Fruit fly (Drosophila melanogaster) whole organism, embryonic: ENCODE results near the gene CG6567.

Experiments
- Bdp1 ChIP-seq: fragments of 200-800 bp; sonication (Bioruptor generic); optimal IDR thresholded peaks from 3 replicates; lab custom pipeline; 2016; ENCODE audit warnings: missing biosample characterization, missing genetic modification characterization
- CG10321 ChIP-seq: fragments of 200-800 bp; sonication (Bioruptor generic); IDR thresholded peaks from 2 replicates; pipeline ENCODE4 v1.3.6; 2022; ENCODE audit warnings: missing biosample characterization, missing genetic modification characterization
- CG12769 ChIP-seq: fragments of 200-800 bp; sonication (Bioruptor generic); optimal IDR thresholded peaks from 2 replicates; lab custom pipeline; 2019; ENCODE audit warnings: missing biosample characterization, mild to moderate bottlenecking, missing genetic modification characterization, moderate library complexity
- CG12942 ChIP-seq: fragments of 200-800 bp; sonication (Bioruptor generic); optimal IDR thresholded peaks from 3 replicates; lab custom pipeline; 2016; ENCODE audit warnings: missing biosample characterization, missing genetic modification characterization
- CG14014 ChIP-seq: fragments of 200-800 bp; sonication (Bioruptor generic); IDR thresholded peaks from 2 replicates; pipeline ENCODE4 v1.3.6; 2022; ENCODE audit warnings: missing biosample characterization, missing genetic modification characterization
- CG1603 ChIP-seq: fragments of 200-800 bp; sonication (Bioruptor generic); optimal IDR thresholded peaks from 2 replicates; lab custom pipeline; 2019; ENCODE audit warnings: missing biosample characterization, mild to moderate bottlenecking, missing genetic modification characterization, moderate library complexity
- CG17186 ChIP-seq: fragments of 200-800 bp; sonication (Bioruptor generic); optimal IDR thresholded peaks from 3 replicates; lab custom pipeline; 2017; ENCODE audit warnings: missing biosample characterization, missing genetic modification reagents, missing genetic modification characterization
- CG30020 ChIP-seq: fragments of 200-800 bp; optimal IDR thresholded peaks from 2 replicates; lab custom pipeline; 2019; ENCODE audit warnings: missing biosample characterization, mild to moderate bottlenecking, missing genetic modification characterization, moderate library complexity
- CG34422 ChIP-seq: fragments of 200-800 bp; sonication (Bioruptor generic); IDR thresholded peaks from 3 replicates; pipeline ENCODE4 v1.3.6; 2022; ENCODE audit warnings: missing biosample characterization, missing genetic modification characterization
- CG4282 ChIP-seq: fragments of 200-800 bp; sonication (Bioruptor generic); optimal IDR thresholded peaks from 2 replicates; lab custom pipeline; 2016; ENCODE audit warnings: missing biosample characterization, missing genetic modification characterization
- CG4820 ChIP-seq: fragments of 200-800 bp; sonication (Bioruptor generic); optimal IDR thresholded peaks from 3 replicates; lab custom pipeline; 2016; ENCODE audit warnings: missing biosample characterization, missing genetic modification characterization
- CG5180 ChIP-seq: fragments of 200-800 bp; sonication (Bioruptor generic); optimal IDR thresholded peaks from 3 replicates; lab custom pipeline; 2017; ENCODE audit warnings: missing biosample characterization, missing genetic modification characterization, mild to moderate bottlenecking, moderate library complexity, missing genetic modification reagents
- CG6272 ChIP-seq: fragments of 200-800 bp; sonication (Bioruptor generic); IDR thresholded peaks from 2 replicates; pipeline ENCODE4 v1.3.6; 2022; ENCODE audit warnings: missing biosample characterization, missing genetic modification characterization
- CG6654 ChIP-seq: fragments of 200-800 bp; sonication (Bioruptor generic); optimal IDR thresholded peaks from 2 replicates; lab custom pipeline; 2017; ENCODE audit warnings: missing biosample characterization, mild to moderate bottlenecking, missing genetic modification characterization
- CG6765 ChIP-seq: fragments of 200-800 bp; sonication (Bioruptor generic); optimal IDR thresholded peaks from 3 replicates; lab custom pipeline; 2017; ENCODE audit warnings: missing biosample characterization, mild to moderate bottlenecking, missing genetic modification characterization
- CG8765 ChIP-seq: fragments of 200-800 bp; sonication (Bioruptor generic); IDR thresholded peaks from 2 replicates; pipeline ENCODE4 v1.3.6; 2022; ENCODE audit warnings: missing biosample characterization, missing genetic modification characterization
- Chrac-16 ChIP-seq: fragments of 200-800 bp; sonication (Bioruptor generic); optimal IDR thresholded peaks from 3 replicates; lab custom pipeline; 2016; ENCODE audit warnings: missing biosample characterization, missing genetic modification characterization
- ERR ChIP-seq: fragments of 200-800 bp; sonication (Bioruptor generic); optimal IDR thresholded peaks from 2 replicates; lab custom pipeline; 2016; ENCODE audit warnings: missing biosample characterization, missing genetic modification characterization
- GATAe ChIP-seq: fragments of 200-800 bp; sonication (Bioruptor generic); conservative IDR thresholded peaks from 2 replicates; pipeline ENCODE4 v1.3.6; 2022; ENCODE audit warnings: missing biosample characterization, missing genetic modification characterization
- HHEX ChIP-seq: fragments of 200-800 bp; sonication (Bioruptor generic); optimal IDR thresholded peaks from 3 replicates; lab custom pipeline; 2017; ENCODE audit warnings: missing biosample characterization, mild to moderate bottlenecking, missing genetic modification characterization, missing genetic modification reagents
- MBD-R2 ChIP-seq: fragments of 200-800 bp; sonication (Bioruptor generic); IDR thresholded peaks from 2 replicates; pipeline ENCODE4 v1.3.6; 2022; ENCODE audit warnings: missing biosample characterization, missing genetic modification characterization
- Med ChIP-seq: fragments of 200-800 bp; sonication (Bioruptor generic); peaks from one replicate; lab custom pipeline; 2016; ENCODE audit warnings: missing biosample characterization, missing genetic modification characterization, mild to moderate bottlenecking, inconsistent platforms, moderate library complexity
- Ravus ChIP-seq: fragments of 200-800 bp; sonication (Bioruptor generic); IDR thresholded peaks from 2 replicates; pipeline ENCODE4 v1.3.6; 2022; ENCODE audit warnings: missing biosample characterization, missing genetic modification characterization
- Six4 ChIP-seq: fragments of 200-800 bp; sonication (Bioruptor generic); optimal IDR thresholded peaks from 2 replicates; lab custom pipeline; 2016; ENCODE audit warnings: missing biosample characterization, missing genetic modification characterization
- Spps ChIP-seq: fragments of 200-800 bp; sonication (Bioruptor generic); optimal IDR thresholded peaks from 2 replicates; lab custom pipeline; 2018; ENCODE audit warnings: missing biosample characterization, mild to moderate bottlenecking, missing genetic modification characterization
- br ChIP-seq: fragments of >200 bp; optimal IDR thresholded peaks from 2 replicates; lab custom pipeline; 2017
- cato ChIP-seq: fragments of 200-800 bp; sonication (Bioruptor generic); optimal IDR thresholded peaks from 2 replicates; lab custom pipeline; 2016; ENCODE audit warnings: missing biosample characterization, missing genetic modification characterization, borderline replicate concordance
- chif ChIP-seq, 2 experiments: fragments of 200-800 bp; sonication (Bioruptor generic); optimal IDR thresholded peaks; 3 replicates each; lab custom pipeline; 2016; ENCODE audit warnings: missing biosample characterization in 2 of 2, missing genetic modification characterization in 2 of 2
- chm ChIP-seq: fragments of 200-800 bp; sonication (Bioruptor generic); IDR thresholded peaks from 2 replicates; pipeline ENCODE4 v1.3.6; 2022; ENCODE audit warnings: missing biosample characterization, missing genetic modification characterization
- dimm ChIP-seq: fragments of 200-800 bp; sonication (Bioruptor generic); IDR thresholded peaks from 2 replicates; pipeline ENCODE4 v1.3.6; 2022; ENCODE audit warnings: missing biosample characterization, missing genetic modification characterization
- ems ChIP-seq: fragments of 200-800 bp; sonication (Bioruptor generic); optimal IDR thresholded peaks from 3 replicates; lab custom pipeline; 2016; ENCODE audit warnings: missing biosample characterization, missing genetic modification characterization
- ewg ChIP-seq: fragments of 200-800 bp; sonication (Bioruptor generic); optimal IDR thresholded peaks from 3 replicates; lab custom pipeline; 2017; ENCODE audit warnings: mild to moderate bottlenecking, missing biosample characterization, missing genetic modification reagents, missing genetic modification characterization
- fd64A ChIP-seq: fragments of 200-800 bp; sonication (Bioruptor generic); optimal IDR thresholded peaks from 3 replicates; lab custom pipeline; 2018; ENCODE audit warnings: missing biosample characterization, mild to moderate bottlenecking, missing genetic modification characterization
- odd ChIP-seq: fragments of 200-800 bp; sonication (Bioruptor generic); optimal IDR thresholded peaks from 2 replicates; lab custom pipeline; 2017; ENCODE audit warnings: missing biosample characterization, mild to moderate bottlenecking, missing genetic modification characterization
- onecut ChIP-seq: fragments of 200-800 bp; sonication (Bioruptor generic); IDR thresholded peaks from 2 replicates; pipeline ENCODE4 v1.3.6; 2022; ENCODE audit warnings: missing biosample characterization, missing genetic modification characterization
- seq ChIP-seq: fragments of 200-800 bp; sonication (Bioruptor generic); IDR thresholded peaks from 2 replicates; pipeline ENCODE4 v1.3.6; 2022; ENCODE audit warnings: missing biosample characterization, missing genetic modification characterization
- shn ChIP-seq: fragments of 200-800 bp; sonication (Bioruptor generic); optimal IDR thresholded peaks from 3 replicates; lab custom pipeline; 2016; ENCODE audit warnings: missing biosample characterization, missing genetic modification characterization
- ttk ChIP-seq: fragments of 200-800 bp; sonication (Bioruptor generic); IDR thresholded peaks from 2 replicates; pipeline ENCODE4 v2.1.2; 2022; ENCODE audit warnings: missing biosample characterization, missing genetic modification characterization
- tx ChIP-seq: fragments of 200-800 bp; sonication (Bioruptor generic); optimal IDR thresholded peaks from 2 replicates; lab custom pipeline; 2016; ENCODE audit warnings: missing biosample characterization, missing genetic modification characterization
- unpg ChIP-seq: fragments of 200-800 bp; sonication (Bioruptor generic); optimal IDR thresholded peaks from 3 replicates; lab custom pipeline; 2018; ENCODE audit warnings: missing biosample characterization, mild to moderate bottlenecking, missing genetic modification characterization, moderate library complexity
- zen ChIP-seq: fragments of 200-800 bp; sonication (Bioruptor generic); optimal IDR thresholded peaks from 3 replicates; lab custom pipeline; 2018; ENCODE audit warnings: missing biosample characterization, mild to moderate bottlenecking, missing genetic modification characterization, moderate library complexity

Gene CG6567

DNA sequence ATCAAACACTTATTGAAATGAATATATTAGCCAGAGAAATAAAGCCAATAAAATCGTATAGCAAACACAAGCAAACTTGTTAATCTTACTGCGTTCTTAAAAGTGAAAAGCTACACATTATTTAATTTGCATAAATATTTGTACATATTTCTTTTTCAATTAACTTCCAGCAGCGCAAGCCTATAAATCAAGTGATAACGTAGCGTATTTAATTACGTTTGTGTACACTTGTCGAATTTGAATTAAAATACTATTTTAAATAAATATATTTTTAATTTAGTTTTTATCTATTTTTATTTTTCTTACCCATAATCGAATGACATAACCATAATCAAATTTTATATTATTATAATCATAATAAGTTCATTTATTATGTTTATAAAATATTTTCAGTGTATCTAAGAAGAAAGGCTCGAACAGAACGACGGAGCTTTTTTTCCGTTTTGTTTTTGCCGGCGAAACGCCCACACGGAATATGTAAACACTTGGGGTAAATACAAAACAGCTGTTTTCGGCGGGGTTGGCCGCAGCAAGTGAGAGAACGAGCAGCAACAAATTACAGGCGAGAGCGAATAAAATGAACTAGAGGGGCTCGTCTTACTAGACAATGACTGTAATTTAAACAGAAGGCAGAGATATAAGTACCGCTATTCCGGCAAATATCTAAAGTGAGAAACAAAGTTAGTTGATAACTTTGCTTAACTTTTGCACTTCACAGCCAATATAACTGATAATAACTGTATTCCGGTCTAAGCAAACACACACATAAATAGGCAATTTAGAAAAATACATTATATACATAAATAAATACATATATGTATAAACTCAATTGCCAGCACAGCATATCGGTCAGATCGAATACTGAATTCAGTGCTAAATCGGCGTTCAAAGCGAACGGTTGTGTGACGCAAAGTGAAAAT lies 21.5 kb upstream of the CG6567 start, which contains the start of gene Sodh2 (continued):
- TF ChIP-seq odd (GFP tag; lab: Kevin White, UChicago), result peak; percentile 85
- TF ChIP-seq chm (GFP tag; lab: Robert Waterston, UW), result peak; percentile 61; the same call in 1 of the 2 replicates
- TF ChIP-seq ems (GFP tag; lab: Kevin White, UChicago), result peak; percentile 12
- TF ChIP-seq CG12769, result peak; percentile 91
- TF ChIP-seq CG6765, result peak; percentile 86
- TF ChIP-seq CG5180 (GFP tag; lab: Kevin White, UChicago), result peak; percentile 68
- TF ChIP-seq tx, result peak; percentile 43
- TF ChIP-seq Ravus (GFP tag; lab: Robert Waterston, UW), result no peak
- TF ChIP-seq CG4282 (GFP tag; lab: Kevin White, UChicago), result peak; percentile 20
- TF ChIP-seq cato (GFP tag; lab: Kevin White, UChicago), result no peak
- no peak for TF ChIP-seq shn (GFP tag; lab: Kevin White, UChicago)
- no peak for TF ChIP-seq br (lab: Kevin White, UChicago)
- TF ChIP-seq Bdp1 (GFP tag; lab: Kevin White, UChicago), result peak; percentile 27
- no peak for TF ChIP-seq ttk (GFP tag; lab: Robert Waterston, UW)
- TF ChIP-seq HHEX (GFP tag; lab: Kevin White, UChicago), result peak; percentile 84
- peak; percentile 40 for TF ChIP-seq Chrac-16 (GFP tag; lab: Kevin White, UChicago)
- TF ChIP-seq CG12942 (GFP tag; lab: Kevin White, UChicago), result peak; percentile 32
- peak; percentile 10 for TF ChIP-seq CG6654 (GFP tag; lab: Kevin White, UChicago)
- TF ChIP-seq CG8765 (GFP tag; lab: Robert Waterston, UW), result peak; percentile 79; the same call in 1 of the 2 replicates
- TF ChIP-seq CG17186, result no peak
- no peak for TF ChIP-seq CG10321 (GFP tag; lab: Robert Waterston, UW)
- peak; percentile 71 for TF ChIP-seq CG14014 (GFP tag; lab: Robert Waterston, UW)
- no peak for TF ChIP-seq CG4820 (GFP tag; lab: Kevin White, UChicago)
- peak; percentile 14 to 34 for TF ChIP-seq chif (GFP tag; optimal IDR thresholded peaks at IDR 0.05; lab: Kevin White, UChicago)
- peak; percentile 39 for TF ChIP-seq Spps (tag; lab: Kevin White, UChicago)
- TF ChIP-seq GATAe (GFP tag; lab: Robert Waterston, UW), result no peak
- peak; percentile 40 for TF ChIP-seq CG30020 (tag; lab: Kevin White, UChicago)
- peak; percentile 52 for TF ChIP-seq CG6272 (GFP tag; lab: Robert Waterston, UW)
- TF ChIP-seq unpg, result peak; percentile 75
- TF ChIP-seq dimm (GFP tag; lab: Robert Waterston, UW), result no peak
- peak; percentile 65 for TF ChIP-seq ERR

DNA sequence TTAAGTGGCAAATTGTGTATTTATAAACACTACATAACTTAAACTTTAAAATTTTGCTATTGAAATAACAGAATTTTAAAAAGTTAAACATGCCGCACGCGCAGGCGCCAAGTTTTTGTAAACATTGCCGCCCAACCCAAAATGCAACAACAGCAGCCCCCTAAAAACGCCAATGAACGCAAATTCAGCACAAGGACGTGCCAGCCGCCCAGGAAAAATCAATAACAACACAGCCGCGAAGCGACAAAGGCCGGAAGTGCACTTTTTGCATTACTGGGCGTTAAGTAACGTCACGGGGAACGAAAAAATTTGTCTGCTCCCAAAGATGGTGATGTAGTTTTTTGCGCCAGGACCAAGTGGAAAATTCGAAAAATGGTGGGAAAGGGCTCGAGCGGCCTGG lies 18.6 kb upstream of the CG6567 start, which contains the start of gene CG4596:
TSS of gene CG4596 (plus strand) at position 219 of the 400 bp plus-strand sequence.
- TF ChIP-seq MBD-R2 (GFP tag; lab: Robert Waterston, UW) (0 out of 2 replicates have a peak, but pooled peaks have one; percentile 33), Med (GFP tag; lab: Kevin White, UChicago) (peak; percentile 1), Six4 (GFP tag; lab: Kevin White, UChicago) (no peak), CG34422 (GFP tag; lab: Robert Waterston, UW) (0 out of 3 replicates have a peak, but pooled peaks have one; percentile 13), fd64A (GFP tag; lab: Kevin White, UChicago) (no peak), ewg (GFP tag; lab: Kevin White, UChicago) (peak; percentile 83), ttk (GFP tag; lab: Robert Waterston, UW) (no peak), onecut (GFP tag; lab: Robert Waterston, UW) (peak; percentile 98), CG1603 (tag; lab: Kevin White, UChicago) (no peak), zen (tag; lab: Kevin White, UChicago) (no peak), seq (GFP tag; lab: Robert Waterston, UW) (no peak)
